Worm (Caenorhabditis elegans): ENCODE data around the gene C34D4.3.

The C34D4.3 gene

DNA sequence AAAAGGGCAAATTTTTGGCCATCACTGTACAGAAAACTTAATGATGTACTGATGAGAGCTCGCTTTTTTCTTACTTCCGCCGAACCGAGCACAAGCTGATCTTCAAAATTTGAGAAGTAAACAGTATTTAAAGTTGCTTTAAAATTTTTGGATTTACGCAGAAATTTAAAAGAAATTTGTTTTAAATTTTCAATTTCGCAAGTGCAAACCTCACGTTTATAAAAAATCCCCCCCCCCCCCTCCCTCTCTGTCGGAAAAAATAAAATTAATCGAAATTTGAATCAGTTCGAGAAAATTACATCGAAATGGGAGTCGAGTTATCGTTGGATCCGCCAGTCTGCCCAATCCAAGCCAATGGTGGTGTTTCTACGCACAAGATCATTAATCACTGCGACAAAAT, at the start of gene C34D4.3:
TSS of gene C34D4.3 (plus strand) at position 301 of the 400 bp plus-strand sequence.
- TF ChIP-seq dao-5 (tag; optimal IDR thresholded peaks at IDR 0.05) (no peak), W03F9.2 (tag; optimal IDR thresholded peaks at IDR 0.05) (no peak), him-1 (tag; optimal IDR thresholded peaks at IDR 0.05) (no peak)

DNA sequence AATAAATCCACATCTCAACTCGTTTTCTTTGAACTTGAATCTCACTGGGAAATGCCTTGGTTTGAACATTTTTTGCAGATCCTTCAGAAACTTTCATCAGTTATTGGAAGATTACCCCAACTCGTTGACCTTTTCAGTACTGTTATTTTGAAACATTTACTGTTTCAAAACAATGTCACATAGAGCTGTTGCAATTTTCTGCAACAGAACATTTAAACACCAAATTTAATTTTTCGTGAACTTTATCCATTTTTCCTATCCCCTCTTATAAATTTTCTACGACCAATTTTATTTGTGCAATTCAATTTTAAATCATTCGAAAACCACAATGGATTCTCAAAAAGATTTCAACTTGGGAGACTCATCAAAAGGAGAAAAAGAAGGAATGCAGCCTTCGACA, 45.6 kb upstream of the C34D4.3 start, which contains the start of gene ZC477.2:
TSS of gene ZC477.2 (plus strand) at position 301 of the 400 bp plus-strand sequence.
- no peak for TF ChIP-seq dao-5 (tag; optimal IDR thresholded peaks at IDR 0.05)
- no peak for TF ChIP-seq him-1 (tag; optimal IDR thresholded peaks at IDR 0.05)
- no peak for TF ChIP-seq W03F9.2 (tag; optimal IDR thresholded peaks at IDR 0.05)

DNA sequence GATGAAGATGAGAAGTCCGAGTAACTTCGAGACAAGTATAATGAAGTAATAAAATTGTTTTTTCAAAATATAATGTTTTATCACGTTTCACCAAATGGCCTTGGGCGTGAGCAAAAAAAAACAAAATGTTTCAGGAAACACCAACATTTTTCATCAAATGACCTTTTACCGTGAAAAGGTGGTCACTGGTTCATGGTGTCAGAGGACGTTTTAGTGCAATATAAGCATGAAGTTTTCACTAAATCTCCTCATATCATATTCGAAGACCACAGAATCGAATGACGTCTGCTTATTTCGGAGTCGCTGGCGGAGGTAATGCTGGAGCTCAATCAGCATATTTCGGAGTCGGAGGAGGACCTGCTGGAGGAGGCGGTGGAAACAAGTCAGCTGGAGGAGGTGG, 42.1 kb upstream of the C34D4.3 start, which contains the start of the genes ZC477.7 and ssq-3:
TSS of gene ZC477.7 (minus strand) at position 101 of the 400 bp plus-strand sequence.
TSS of gene ssq-3 (plus strand) at position 251 of the 400 bp plus-strand sequence.
- no peak for TF ChIP-seq W03F9.2 (tag; optimal IDR thresholded peaks at IDR 0.05)
- no peak for TF ChIP-seq him-1 (tag; optimal IDR thresholded peaks at IDR 0.05)
- TF ChIP-seq dao-5 (tag; optimal IDR thresholded peaks at IDR 0.05): no peak

DNA sequence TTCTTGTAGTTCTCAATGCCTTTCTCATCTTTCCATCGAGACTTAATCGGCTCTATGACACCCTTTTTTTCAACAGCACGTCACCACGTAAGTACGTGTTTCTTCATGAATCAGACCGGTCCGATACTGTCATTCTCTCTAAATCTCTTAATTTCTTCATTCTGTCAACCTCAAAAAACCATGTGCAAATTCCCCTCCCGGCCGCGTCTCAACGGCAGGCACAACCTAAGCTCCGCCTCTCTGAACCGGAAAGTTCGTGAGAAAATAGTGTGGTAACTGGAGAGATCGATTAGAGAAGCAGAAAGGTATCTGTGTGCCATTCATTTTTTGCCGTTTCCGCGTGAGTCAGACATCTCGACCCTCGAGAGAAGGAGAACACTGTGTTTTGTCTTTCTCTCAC, 38.9 kb upstream of the C34D4.3 start, which contains the start of gene nas-8:
TSS of gene nas-8 (plus strand) at position 301 of the 400 bp plus-strand sequence.
- TF ChIP-seq dao-5 (tag; optimal IDR thresholded peaks at IDR 0.05): no peak
- TF ChIP-seq him-1 (tag; optimal IDR thresholded peaks at IDR 0.05): no peak
- TF ChIP-seq W03F9.2 (tag; optimal IDR thresholded peaks at IDR 0.05): no peak

DNA sequence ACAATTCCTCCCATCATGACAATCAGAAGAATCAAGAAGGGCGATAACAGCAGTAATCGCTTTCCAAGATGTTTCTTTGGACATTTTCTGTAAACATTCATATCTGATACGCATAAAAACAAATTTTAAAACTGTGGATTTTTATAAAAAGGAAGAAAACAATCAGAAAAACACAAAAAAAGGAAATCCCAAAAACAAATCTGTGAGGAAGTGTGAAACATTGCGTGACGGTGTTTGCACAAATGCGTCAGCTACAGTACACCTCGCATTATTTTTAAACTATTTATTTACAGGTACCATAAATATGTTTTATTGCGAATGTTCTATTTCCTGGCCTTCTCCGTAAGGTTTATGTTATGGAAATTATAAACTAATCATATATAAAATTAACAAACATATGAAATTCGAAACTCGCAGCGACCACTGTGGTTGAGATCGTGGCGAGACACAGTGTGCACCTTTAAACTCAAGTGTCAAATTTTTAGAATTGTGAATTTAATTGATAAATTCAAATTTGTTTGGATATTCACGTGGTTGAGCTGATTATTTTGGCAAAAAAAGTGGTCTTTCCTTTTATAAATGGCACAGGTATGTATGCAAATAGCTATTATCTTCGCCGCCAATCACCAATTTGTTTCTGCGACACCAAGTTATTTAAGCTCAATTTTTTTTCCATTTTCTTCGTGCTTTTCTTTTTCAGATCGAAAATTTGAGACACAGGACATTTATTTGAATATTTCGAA, 32.0 kb upstream of the C34D4.3 start, which contains the start of the genes C34D4.10 and str-48:
TSS of gene C34D4.10 (minus strand) at position 101 of the 743 bp plus-strand sequence.
TSS of gene str-48 (plus strand) at position 693 of the 743 bp plus-strand sequence.
- TF ChIP-seq W03F9.2 (tag; optimal IDR thresholded peaks at IDR 0.05): no peak
- TF ChIP-seq him-1 (tag; optimal IDR thresholded peaks at IDR 0.05): no peak
- TF ChIP-seq dao-5 (tag; optimal IDR thresholded peaks at IDR 0.05): no peak

DNA sequence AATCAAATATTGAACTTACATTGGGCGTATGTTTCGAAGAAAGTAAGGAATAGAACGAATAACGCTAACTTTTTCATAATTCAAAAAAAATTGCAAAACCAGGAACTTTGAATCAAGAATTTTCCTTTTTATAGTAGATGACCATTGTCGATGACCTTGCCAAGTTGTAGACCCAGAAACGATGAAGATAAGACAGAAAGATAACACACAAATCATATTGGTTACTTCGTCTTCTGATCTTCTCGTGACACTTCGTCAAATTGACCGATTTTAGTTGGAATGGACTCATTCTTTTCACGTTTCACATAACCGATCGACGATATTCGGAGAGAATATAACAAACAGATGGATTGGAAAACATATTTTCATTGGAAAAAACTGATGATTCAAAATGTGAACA, 21.7 kb upstream of the C34D4.3 start, which contains the start of gene grsp-3:
TSS of gene grsp-3 (minus strand) at position 149 of the 400 bp plus-strand sequence.
- TF ChIP-seq W03F9.2 (tag; optimal IDR thresholded peaks at IDR 0.05) (no peak), him-1 (tag; optimal IDR thresholded peaks at IDR 0.05) (no peak), dao-5 (tag; optimal IDR thresholded peaks at IDR 0.05) (no peak)

DNA sequence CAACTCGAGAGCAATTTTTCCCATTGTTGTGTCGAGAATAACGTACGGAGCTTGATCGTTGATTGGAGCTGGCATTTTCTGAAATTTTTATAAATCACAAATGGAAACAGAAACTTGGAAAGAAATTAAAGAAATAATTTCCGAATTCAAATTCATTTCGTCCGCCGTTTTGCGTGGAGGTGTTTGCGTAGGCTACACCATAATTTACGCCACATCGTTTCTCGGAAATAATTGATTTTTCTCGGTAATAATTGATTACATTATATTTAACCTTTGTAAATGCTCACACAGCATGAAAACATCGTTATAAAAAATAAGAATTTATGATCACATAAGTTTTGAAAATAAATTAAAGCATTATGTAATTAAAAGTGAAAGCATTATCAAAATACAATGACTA, 20.3 kb upstream of the C34D4.3 start, which contains the start of gene cyn-12:
TSS of gene cyn-12 (minus strand) at position 78 of the 400 bp plus-strand sequence.
- TF ChIP-seq him-1 (tag; optimal IDR thresholded peaks at IDR 0.05) (no peak), dao-5 (tag; optimal IDR thresholded peaks at IDR 0.05) (no peak), W03F9.2 (tag; optimal IDR thresholded peaks at IDR 0.05) (no peak)

DNA sequence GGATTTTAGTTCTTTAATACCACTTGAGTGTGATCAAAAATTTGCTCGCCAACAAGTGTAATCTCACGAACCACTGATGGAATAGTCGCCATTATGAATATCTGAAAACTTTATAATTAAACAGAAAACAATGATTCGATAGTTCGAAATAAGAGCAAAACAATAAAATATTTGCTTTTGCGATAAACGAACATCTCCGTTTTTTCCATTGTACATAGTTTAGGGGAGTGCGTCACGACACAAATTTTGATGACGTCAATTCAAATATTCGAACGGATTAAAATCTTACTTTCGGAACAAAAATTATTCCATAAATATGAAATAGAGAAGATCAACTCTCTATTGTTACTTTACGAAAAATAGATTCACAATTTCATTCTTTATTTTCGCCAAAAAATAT, 19.5 kb upstream of the C34D4.3 start, which contains the start of gene mutd-1:
TSS of gene mutd-1 (minus strand) at position 101 of the 400 bp plus-strand sequence.
- TF ChIP-seq him-1 (tag; optimal IDR thresholded peaks at IDR 0.05) (no peak), dao-5 (tag; optimal IDR thresholded peaks at IDR 0.05) (no peak), W03F9.2 (tag; optimal IDR thresholded peaks at IDR 0.05) (no peak)

DNA sequence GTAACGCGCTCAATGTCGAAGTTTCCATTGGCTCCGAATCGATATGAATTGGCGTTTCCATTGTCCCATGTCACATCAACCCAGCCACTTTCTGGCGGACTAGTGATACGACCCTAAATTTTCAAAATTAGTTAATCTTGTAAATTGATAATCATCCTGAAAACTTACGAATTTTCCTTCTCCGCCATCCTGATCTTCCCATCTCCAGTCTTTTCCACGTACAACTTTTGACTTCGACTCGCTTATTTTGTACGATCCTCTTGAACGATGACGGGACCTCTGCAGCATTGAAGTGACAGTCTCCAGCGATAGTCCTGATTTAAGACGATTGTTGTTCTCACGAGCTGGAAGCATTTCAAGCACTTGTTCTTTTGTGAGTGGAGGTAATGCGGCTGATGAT, 14.3 kb upstream of the C34D4.3 start:
- TF ChIP-seq W03F9.2 (tag; optimal IDR thresholded peaks at IDR 0.05) (no peak), him-1 (tag; optimal IDR thresholded peaks at IDR 0.05) (no peak), dao-5 (tag; optimal IDR thresholded peaks at IDR 0.05) (no peak)

DNA sequence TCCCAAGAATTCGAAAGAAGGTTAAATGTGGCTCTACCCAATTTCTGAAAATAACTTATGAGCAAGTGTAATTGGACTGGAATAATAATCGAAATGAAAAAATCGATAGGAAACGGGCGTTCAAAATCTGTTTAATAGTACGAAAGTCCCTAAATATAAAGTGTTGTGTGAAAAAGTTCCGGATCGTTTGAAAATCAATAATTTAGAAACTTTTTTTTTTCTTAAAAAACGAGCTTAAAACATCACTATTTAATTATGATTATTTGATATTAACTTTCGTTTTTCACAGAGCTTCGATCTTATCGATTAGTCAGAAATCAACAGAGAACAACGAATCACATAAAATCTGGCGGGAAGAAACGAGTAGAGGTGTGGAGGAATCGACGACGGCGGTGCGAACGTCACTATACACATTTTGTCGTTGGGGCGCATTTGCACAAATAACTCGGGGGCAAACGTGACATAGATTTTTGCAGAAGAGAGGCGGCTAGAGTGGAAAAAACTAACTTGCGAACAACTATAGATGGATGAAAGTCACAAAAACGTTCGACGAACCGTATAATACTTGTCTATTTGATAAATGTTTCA, 8.7 kb upstream of the C34D4.3 start, which contains the start of gene hecd-1:
TSS of gene hecd-1 (minus strand) at position 51 of the 588 bp plus-strand sequence.
- TF ChIP-seq dao-5 (tag; optimal IDR thresholded peaks at IDR 0.05) (no peak), W03F9.2 (tag; optimal IDR thresholded peaks at IDR 0.05) (no peak), him-1 (tag; optimal IDR thresholded peaks at IDR 0.05) (no peak)

DNA sequence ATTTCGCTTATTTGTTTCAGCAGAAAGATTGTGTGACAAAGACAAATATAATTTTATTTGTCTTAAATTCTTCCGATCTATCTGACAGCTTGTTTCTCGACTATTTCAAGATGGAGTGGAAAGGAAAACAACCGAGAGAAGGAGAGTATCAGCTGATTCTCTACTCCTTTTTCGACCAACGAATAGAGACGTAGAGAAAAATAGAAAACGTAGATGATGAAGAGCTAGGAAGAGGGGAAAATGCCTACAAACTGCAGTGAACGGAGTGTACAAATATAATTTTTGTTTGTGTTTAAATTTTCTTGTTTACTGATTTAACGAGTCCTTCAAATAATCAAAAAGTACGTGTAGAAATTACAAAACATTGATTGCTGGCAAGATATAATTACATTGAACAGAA, 5.7 kb upstream of the C34D4.3 start:
- TF ChIP-seq him-1 (tag; optimal IDR thresholded peaks at IDR 0.05) (no peak), W03F9.2 (tag; optimal IDR thresholded peaks at IDR 0.05) (peak; percentile 21)

DNA sequence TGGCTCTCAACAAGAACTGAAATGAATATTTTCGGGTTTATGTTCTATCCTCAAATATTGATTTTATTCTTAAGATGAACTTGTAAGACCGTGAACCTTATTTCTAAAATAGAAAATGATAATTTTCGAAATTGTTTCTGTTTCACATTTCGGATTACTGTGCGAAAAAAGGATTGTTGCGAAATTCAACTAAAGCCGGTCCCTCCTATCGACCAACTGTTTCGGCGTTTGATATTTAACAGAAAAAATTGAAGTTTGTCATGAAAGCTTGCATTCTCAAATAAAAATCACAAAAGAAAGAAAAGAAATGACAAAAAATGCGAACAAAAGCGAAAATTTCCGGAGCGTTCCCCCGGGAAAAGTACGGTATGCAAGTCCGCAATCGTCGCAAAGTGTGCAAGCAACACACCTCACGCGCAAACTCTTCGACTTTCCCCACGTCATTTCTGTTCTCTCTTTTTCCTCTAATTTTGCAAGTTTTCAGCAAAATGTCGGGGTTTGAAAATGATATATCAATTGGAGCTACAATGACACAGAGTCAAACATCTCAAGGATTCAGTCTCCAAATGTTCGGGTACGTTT, 4.4 kb upstream of the C34D4.3 start, which contains the start of gene C34D4.4:
TSS of gene C34D4.4 (plus strand) at position 342 of the 582 bp plus-strand sequence.
- no peak for TF ChIP-seq W03F9.2 (tag; optimal IDR thresholded peaks at IDR 0.05)
- TF ChIP-seq him-1 (tag; optimal IDR thresholded peaks at IDR 0.05): no peak
- TF ChIP-seq dao-5 (tag; optimal IDR thresholded peaks at IDR 0.05): no peak

DNA sequence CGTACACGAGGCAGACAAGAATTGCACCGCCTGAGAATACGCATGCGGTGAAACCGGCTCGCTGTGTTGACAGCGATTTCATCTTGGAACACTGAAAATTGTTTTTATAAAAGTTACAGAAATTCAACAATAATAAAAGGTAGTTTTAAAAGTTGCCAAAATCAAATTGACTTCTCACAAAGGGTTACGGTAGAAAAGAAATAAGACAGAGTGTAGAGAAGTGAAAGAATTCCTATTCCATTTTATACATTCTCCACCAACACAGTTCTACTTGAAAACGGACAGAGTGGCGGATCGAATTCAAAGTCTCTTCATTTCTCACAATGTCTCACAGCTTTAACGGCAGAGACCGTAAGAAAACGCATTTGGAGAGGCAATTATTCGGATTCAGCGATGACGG, 1.1 kb upstream of the C34D4.3 start, which contains the start of gene col-113:
TSS of gene col-113 (minus strand) at position 101 of the 400 bp plus-strand sequence.
- TF ChIP-seq him-1 (tag; optimal IDR thresholded peaks at IDR 0.05) (no peak), W03F9.2 (tag; optimal IDR thresholded peaks at IDR 0.05) (no peak), dao-5 (tag; optimal IDR thresholded peaks at IDR 0.05) (no peak)

Data from whole organism, L4/young adult.